Fruit fly (Drosophila melanogaster) whole organism, embryonic: ENCODE measurements around the gene CG32625.

Experiments used
- CG10462 ChIP-seq: fragments of 200-800 bp; sonication (Bioruptor generic); optimal IDR thresholded peaks from 2 replicates; lab custom pipeline; 2016; ENCODE audit warnings: missing biosample characterization, missing genetic modification characterization
- CG11695 ChIP-seq: fragments of 200-800 bp; sonication (Bioruptor generic); IDR thresholded peaks from 3 replicates; pipeline ENCODE4 v1.3.6; 2022; ENCODE audit warnings: missing biosample characterization, missing genetic modification characterization
- CG15514 ChIP-seq: fragments of 200-800 bp; sonication (Bioruptor generic); optimal IDR thresholded peaks from 3 replicates; lab custom pipeline; 2017; ENCODE audit warnings: missing biosample characterization, missing genetic modification characterization, mild to moderate bottlenecking, moderate library complexity, missing genetic modification reagents
- CG17912 ChIP-seq: fragments of 200-800 bp; sonication (Bioruptor generic); optimal IDR thresholded peaks from 2 replicates; lab custom pipeline; 2018; ENCODE audit warnings: missing biosample characterization, mild to moderate bottlenecking, missing genetic modification characterization
- CG18476 ChIP-seq: fragments of 200-800 bp; sonication (Bioruptor generic); optimal IDR thresholded peaks from 2 replicates; lab custom pipeline; 2016; ENCODE audit warnings: missing biosample characterization, mild to moderate bottlenecking, missing genetic modification characterization
- CG34422 ChIP-seq: fragments of 200-800 bp; sonication (Bioruptor generic); IDR thresholded peaks from 3 replicates; pipeline ENCODE4 v1.3.6; 2022; ENCODE audit warnings: missing biosample characterization, missing genetic modification characterization
- CG4282 ChIP-seq: fragments of 200-800 bp; sonication (Bioruptor generic); optimal IDR thresholded peaks from 2 replicates; lab custom pipeline; 2016; ENCODE audit warnings: missing biosample characterization, missing genetic modification characterization
- CG4328 ChIP-seq: fragments of 200-800 bp; sonication (Bioruptor generic); optimal IDR thresholded peaks from 3 replicates; lab custom pipeline; 2017; ENCODE audit warnings: missing biosample characterization, missing genetic modification reagents, missing genetic modification characterization
- CG6654 ChIP-seq: fragments of 200-800 bp; sonication (Bioruptor generic); optimal IDR thresholded peaks from 2 replicates; lab custom pipeline; 2017; ENCODE audit warnings: missing biosample characterization, mild to moderate bottlenecking, missing genetic modification characterization
- CG7839 ChIP-seq: fragments of 200-800 bp; sonication (Bioruptor generic); optimal IDR thresholded peaks from 3 replicates; lab custom pipeline; 2018; ENCODE audit warnings: missing biosample characterization, mild to moderate bottlenecking, missing genetic modification characterization, moderate library complexity
- CG8290 ChIP-seq, 3 experiments: fragments of 200-800 bp; sonication (Bioruptor generic); optimal IDR thresholded peaks; 2 replicates each; lab custom pipeline; 2016 to 2019; ENCODE audit warnings: missing biosample characterization in 3 of 3, missing genetic modification characterization in 3 of 3, mild to moderate bottlenecking in 2 of 3, moderate library complexity in 1 of 3
- CG8359 ChIP-seq: fragments of 200-800 bp; sonication (Bioruptor generic); optimal IDR thresholded peaks from 2 replicates; lab custom pipeline; 2017; ENCODE audit warnings: missing biosample characterization, mild to moderate bottlenecking, missing genetic modification characterization, borderline replicate concordance
- CG8388 ChIP-seq: fragments of 200-800 bp; sonication (Bioruptor generic); optimal IDR thresholded peaks from 2 replicates; lab custom pipeline; 2019; ENCODE audit warnings: missing biosample characterization, mild to moderate bottlenecking, missing genetic modification characterization, moderate library complexity
- CG8478 ChIP-seq: fragments of >200 bp; optimal IDR thresholded peaks from 2 replicates; lab custom pipeline; 2018
- Chrac-16 ChIP-seq: fragments of 200-800 bp; sonication (Bioruptor generic); optimal IDR thresholded peaks from 3 replicates; lab custom pipeline; 2016; ENCODE audit warnings: missing biosample characterization, missing genetic modification characterization
- D19B ChIP-seq: fragments of 200-800 bp; sonication (Bioruptor generic); optimal IDR thresholded peaks from 2 replicates; lab custom pipeline; 2017; ENCODE audit warnings: missing biosample characterization, mild to moderate bottlenecking, missing genetic modification characterization
- Dbx ChIP-seq: fragments of 200-800 bp; sonication (Bioruptor generic); IDR thresholded peaks from 3 replicates; pipeline ENCODE4 v1.3.6; 2022; ENCODE audit warnings: missing biosample characterization, missing genetic modification characterization
- Dip3 ChIP-seq: fragments of 200-800 bp; sonication (Bioruptor generic); optimal IDR thresholded peaks from 3 replicates; lab custom pipeline; 2016; ENCODE audit warnings: missing biosample characterization, missing genetic modification characterization
- Fer1 ChIP-seq: fragments of 200-800 bp; sonication (Bioruptor generic); optimal IDR thresholded peaks from 2 replicates; lab custom pipeline; 2017; ENCODE audit warnings: missing biosample characterization, mild to moderate bottlenecking, missing genetic modification characterization
- Fer2 ChIP-seq: fragments of 200-800 bp; sonication (Bioruptor generic); optimal IDR thresholded peaks from 2 replicates; lab custom pipeline; 2018; ENCODE audit warnings: missing biosample characterization, mild to moderate bottlenecking, missing genetic modification characterization, moderate library complexity
- Fer3 ChIP-seq: fragments of 200-800 bp; sonication (Bioruptor generic); optimal IDR thresholded peaks from 2 replicates; lab custom pipeline; 2018; ENCODE audit warnings: missing biosample characterization, mild to moderate bottlenecking, missing genetic modification characterization, moderate library complexity
- HmgZ ChIP-seq: fragments of 200-800 bp; sonication (Bioruptor generic); optimal IDR thresholded peaks from 2 replicates; lab custom pipeline; 2018; ENCODE audit warnings: missing biosample characterization, mild to moderate bottlenecking, missing genetic modification characterization
- Opbp ChIP-seq: fragments of 200-800 bp; sonication (Bioruptor generic); IDR thresholded peaks from 3 replicates; pipeline ENCODE4 v1.3.6; 2022; ENCODE audit warnings: missing biosample characterization, missing genetic modification characterization; ENCODE audit not compliant: partially characterized antibody
- Rx ChIP-seq: fragments of 200-800 bp; sonication (Bioruptor generic); IDR thresholded peaks from 2 replicates; pipeline ENCODE4 v1.3.6; 2022; ENCODE audit warnings: missing biosample characterization, missing genetic modification characterization
- ac ChIP-seq: fragments of 200-800 bp; sonication (Bioruptor generic); optimal IDR thresholded peaks from 3 replicates; lab custom pipeline; 2017; ENCODE audit warnings: missing biosample characterization, mild to moderate bottlenecking, missing genetic modification characterization
- bab2 ChIP-seq: fragments of 200-800 bp; sonication (Bioruptor generic); optimal IDR thresholded peaks from 2 replicates; lab custom pipeline; 2016; ENCODE audit warnings: missing biosample characterization, missing genetic modification characterization
- chinmo ChIP-seq: fragments of 200-800 bp; sonication (Bioruptor generic); IDR thresholded peaks from 4 replicates; pipeline ENCODE4 v1.3.6; 2022; ENCODE audit warnings: missing biosample characterization, missing genetic modification characterization; ENCODE audit not compliant: partially characterized antibody
- crp ChIP-seq, 2 experiments: fragments of 200-800 bp; sonication (Bioruptor generic); optimal IDR thresholded peaks; 2 replicates in 1 of 2; 3 replicates in 1 of 2; lab custom pipeline; 2017; ENCODE audit warnings: missing biosample characterization in 2 of 2, missing genetic modification characterization in 2 of 2, mild to moderate bottlenecking in 1 of 2, moderate library complexity in 1 of 2
- dati ChIP-seq: fragments of 200-800 bp; sonication (Bioruptor generic); IDR thresholded peaks from 2 replicates; pipeline ENCODE4 v1.3.6; 2022; ENCODE audit warnings: missing biosample characterization, missing genetic modification characterization
- fd64A ChIP-seq: fragments of 200-800 bp; sonication (Bioruptor generic); optimal IDR thresholded peaks from 3 replicates; lab custom pipeline; 2018; ENCODE audit warnings: missing biosample characterization, mild to moderate bottlenecking, missing genetic modification characterization
- gcm ChIP-seq: fragments of 200-800 bp; sonication (Bioruptor generic); optimal IDR thresholded peaks from 2 replicates; lab custom pipeline; 2019; ENCODE audit warnings: missing biosample characterization, mild to moderate bottlenecking, missing genetic modification characterization, moderate library complexity
- grau ChIP-seq: fragments of 200-800 bp; optimal IDR thresholded peaks from 3 replicates; lab custom pipeline; 2019; ENCODE audit warnings: missing biosample characterization, mild to moderate bottlenecking, missing genetic modification characterization, moderate library complexity
- gro ChIP-seq: fragments of 200-800 bp; sonication (Bioruptor generic); optimal IDR thresholded peaks from 2 replicates; lab custom pipeline; 2016; ENCODE audit warnings: missing biosample characterization, missing genetic modification characterization
- inv ChIP-seq: fragments of 200-800 bp; sonication (Bioruptor generic); IDR thresholded peaks from 2 replicates; pipeline ENCODE4 v1.3.6; 2022; ENCODE audit warnings: missing biosample characterization, missing genetic modification characterization; ENCODE audit not compliant: partially characterized antibody
- jumu ChIP-seq: fragments of 200-800 bp; sonication (Bioruptor generic); optimal IDR thresholded peaks from 3 replicates; lab custom pipeline; 2016; ENCODE audit warnings: missing biosample characterization, missing genetic modification characterization
- lilli ChIP-seq: fragments of 200-800 bp; sonication (Bioruptor generic); optimal IDR thresholded peaks from 3 replicates; lab custom pipeline; 2016; ENCODE audit warnings: missing biosample characterization, missing genetic modification characterization
- nmo ChIP-seq: fragments of 200-800 bp; sonication (Bioruptor generic); optimal IDR thresholded peaks from 2 replicates; lab custom pipeline; 2018; ENCODE audit warnings: missing biosample characterization, mild to moderate bottlenecking, missing genetic modification characterization, moderate library complexity
- otp ChIP-seq: fragments of 200-800 bp; sonication (Bioruptor generic); IDR thresholded peaks from 3 replicates; pipeline ENCODE4, ENCODE4 v1.3.6; 2022; ENCODE audit warnings: missing biosample characterization, missing genetic modification characterization
- pho ChIP-seq: fragments of 200-800 bp; sonication (Bioruptor generic); optimal IDR thresholded peaks from 2 replicates; lab custom pipeline; 2016; ENCODE audit warnings: missing biosample characterization, missing genetic modification characterization
- row ChIP-seq: fragments of 200-800 bp; sonication (Bioruptor generic); IDR thresholded peaks from 3 replicates; pipeline ENCODE4 v1.3.6; 2022; ENCODE audit warnings: missing biosample characterization, missing genetic modification characterization
- sc ChIP-seq, 3 experiments: fragments of >200 bp in 2 of 3; fragments of 200-800 bp in 1 of 3; sonication (Bioruptor generic) in 1 of 3; optimal IDR thresholded peaks; 2 replicates in 2 of 3; 3 replicates in 1 of 3; lab custom pipeline; 2017; ENCODE audit warnings: mild to moderate bottlenecking in 1 of 3, missing biosample characterization in 1 of 3, missing genetic modification characterization in 1 of 3, missing genetic modification reagents in 1 of 3
- slou ChIP-seq: fragments of 200-800 bp; sonication (Bioruptor generic); optimal IDR thresholded peaks from 3 replicates; lab custom pipeline; 2016; ENCODE audit warnings: missing biosample characterization, missing genetic modification characterization
- sna ChIP-seq: fragments of 200-800 bp; sonication (Bioruptor generic); IDR thresholded peaks from 2 replicates; pipeline ENCODE4 v1.3.6; 2022; ENCODE audit warnings: missing biosample characterization, missing genetic modification characterization; ENCODE audit not compliant: partially characterized antibody
- ssp ChIP-seq: fragments of 200-800 bp; sonication (Bioruptor generic); IDR thresholded peaks from 2 replicates; pipeline ENCODE4 v1.3.6; 2022; ENCODE audit warnings: missing biosample characterization, missing genetic modification characterization
- sug ChIP-seq: fragments of 200-800 bp; optimal IDR thresholded peaks from 2 replicates; lab custom pipeline; 2019; ENCODE audit warnings: missing biosample characterization, mild to moderate bottlenecking, missing genetic modification characterization, moderate library complexity
- wdn ChIP-seq: fragments of 200-800 bp; sonication (Bioruptor generic); IDR thresholded peaks from 2 replicates; pipeline ENCODE4 v1.3.6; 2022; ENCODE audit warnings: missing biosample characterization, missing genetic modification characterization
- yki ChIP-seq: fragments of >200 bp; optimal IDR thresholded peaks from 3 replicates; lab custom pipeline; 2018

The CG32625 gene

dm6 chrX:13748906-13749872, 7.4 kb downstream of the CG32625 start:
- TF ChIP-seq sna (GFP tag; lab: Robert Waterston, UW) (no peak), sc (optimal IDR thresholded peaks at IDR 0.05; lab: Kevin White, UChicago) (no peak), sc (GFP tag; optimal IDR thresholded peaks at IDR 0.05; lab: Kevin White, UChicago) (no peak), CG8359 (GFP tag; lab: Kevin White, UChicago) (no peak), dati (no peak), chinmo (GFP tag; lab: Robert Waterston, UW) (peak; percentile 95), HmgZ (tag; lab: Kevin White, UChicago) (peak; percentile 70), lilli (peak; percentile 57), CG8290 (GFP tag; optimal IDR thresholded peaks at IDR 0.05; lab: Kevin White, UChicago) (no peak), CG8290 (tag; optimal IDR thresholded peaks at IDR 0.05; lab: Kevin White, UChicago) (peak in 1 of 2 experiments; percentile 55), CG17912 (GFP tag; lab: Kevin White, UChicago) (no peak), bab2 (peak; percentile 30), CG34422 (GFP tag; lab: Robert Waterston, UW) (peak; percentile 71; the same call in 1 of the 3 replicates), crp (GFP tag; optimal IDR thresholded peaks at IDR 0.05; lab: Kevin White, UChicago) (no peak), wdn (peak; percentile 61), jumu (GFP tag; lab: Kevin White, UChicago) (no peak), CG8388 (peak; percentile 59), Opbp (GFP tag; lab: Robert Waterston, UW) (no peak), fd64A (GFP tag; lab: Kevin White, UChicago) (no peak), gro (GFP tag; lab: Kevin White, UChicago) (no peak), CG15514 (GFP tag; lab: Kevin White, UChicago) (peak; percentile 66), Fer2 (tag; lab: Kevin White, UChicago) (peak; percentile 39), CG18476 (GFP tag; lab: Kevin White, UChicago) (peak; percentile 41), yki (lab: Kevin White, UChicago) (no peak), CG7839 (peak; percentile 87), CG10462 (GFP tag; lab: Kevin White, UChicago) (no peak), CG6654 (GFP tag; lab: Kevin White, UChicago) (no peak), CG4282 (GFP tag; lab: Kevin White, UChicago) (no peak), gcm (GFP tag; lab: Kevin White, UChicago) (peak; percentile 24), pho (GFP tag; lab: Kevin White, UChicago) (peak; percentile 54), Dbx (GFP tag; lab: Robert Waterston, UW) (peak; percentile 80), Fer1 (GFP tag; lab: Kevin White, UChicago) (peak; percentile 78), ac (GFP tag; lab: Kevin White, UChicago) (no peak), D19B (GFP tag; lab: Kevin White, UChicago) (peak; percentile 50), Dip3 (GFP tag; lab: Kevin White, UChicago) (no peak), slou (peak; percentile 20), nmo (GFP tag; lab: Kevin White, UChicago) (peak; percentile 58), CG8478 (lab: Kevin White, UChicago) (no peak), otp (GFP tag; lab: Robert Waterston, UW) (peak; percentile 65; the same call in 2 of the 3 replicates), Rx (peak; percentile 21; the same call in 1 of the 2 replicates), sug (no peak), Chrac-16 (GFP tag; lab: Kevin White, UChicago) (peak; percentile 21), CG11695 (GFP tag; lab: Robert Waterston, UW) (peak; percentile 91), ssp (GFP tag; lab: Robert Waterston, UW) (peak; percentile 53; the same call in 1 of the 2 replicates), grau (peak; percentile 86), inv (GFP tag; lab: Robert Waterston, UW) (no peak), Fer3 (tag; lab: Kevin White, UChicago) (peak; percentile 85), row (GFP tag; lab: Robert Waterston, UW) (peak; percentile 82), CG4328 (GFP tag; lab: Kevin White, UChicago) (no peak)
